Fruit fly (Drosophila melanogaster): Measurements from ENCODE around the gene Spn28Db.

dm6 chr2L:7876520-7877232 lies 13.8 kb downstream of the Spn28Db start:
- TF ChIP-seq Dll (optimal IDR thresholded peaks at IDR 0.05) (no peak), CG8478 (optimal IDR thresholded peaks at IDR 0.05) (no peak), pan (optimal IDR thresholded peaks at IDR 0.05) (no peak), EcR (GFP tag; optimal IDR thresholded peaks at IDR 0.05) (no peak), psq (optimal IDR thresholded peaks at IDR 0.05) (no peak)
